Fruit fly (Drosophila melanogaster): ENCODE measurements around the gene Pink1.

Gene Pink1

DNA sequence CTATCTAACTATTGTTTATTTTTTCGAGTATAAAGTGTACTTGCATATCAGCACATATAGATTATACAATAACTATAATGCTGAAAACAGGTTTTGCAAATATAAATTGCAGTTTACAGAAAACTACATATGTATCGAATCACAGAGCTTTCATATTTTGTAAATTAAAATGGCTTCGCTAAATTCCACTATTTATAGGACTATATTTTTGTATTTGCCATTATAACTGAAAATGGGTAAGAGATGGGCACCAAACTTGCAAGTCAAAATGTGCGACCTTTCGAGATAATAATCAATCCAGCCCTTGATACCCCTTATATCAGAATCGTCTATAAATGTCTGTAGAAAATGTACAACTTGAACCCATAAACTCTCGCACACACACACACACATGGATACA lies 19.6 kb downstream of the Pink1 start (continued):
- TF ChIP-seq Sox102F (GFP tag; optimal IDR thresholded peaks at IDR 0.05) (no peak), CG6808 (GFP tag; optimal IDR thresholded peaks at IDR 0.05) (peak; percentile 21), CG32006 (GFP tag; optimal IDR thresholded peaks at IDR 0.05) (peak; percentile 57), CG1621 (tag; optimal IDR thresholded peaks at IDR 0.05) (no peak), Eip93F (GFP tag; optimal IDR thresholded peaks at IDR 0.05) (no peak), Met (GFP tag; optimal IDR thresholded peaks at IDR 0.05) (no peak), Ets96B (tag; optimal IDR thresholded peaks at IDR 0.05) (peak; percentile 18), fd59A (GFP tag; optimal IDR thresholded peaks at IDR 0.05) (peak; percentile 35), CG7368 (GFP tag; optimal IDR thresholded peaks at IDR 0.05) (no peak), dsx (GFP tag; optimal IDR thresholded peaks at IDR 0.05; ENCODE audit: poor library complexity, severe bottlenecking) (no peak), Lpt (GFP tag; optimal IDR thresholded peaks at IDR 0.05) (no peak), Sox14 (GFP tag; optimal IDR thresholded peaks at IDR 0.05) (peak; percentile 11), pdm3 (GFP tag; optimal IDR thresholded peaks at IDR 0.05) (peak; percentile 39), acj6 (GFP tag; optimal IDR thresholded peaks at IDR 0.05) (peak; percentile 12), net (GFP tag; optimal IDR thresholded peaks at IDR 0.05) (no peak), Sox15 (GFP tag; optimal IDR thresholded peaks at IDR 0.05) (no peak), CG11902 (GFP tag; optimal IDR thresholded peaks at IDR 0.05) (no peak), CG16779 (tag; optimal IDR thresholded peaks at IDR 0.05) (no peak), Eip75B (GFP tag; optimal IDR thresholded peaks at IDR 0.05) (peak; percentile 12), OdsH (GFP tag; optimal IDR thresholded peaks at IDR 0.05) (peak; percentile 11), Eip78C (GFP tag) (peak; percentile 67), CG6276 (GFP tag; optimal IDR thresholded peaks at IDR 0.05) (peak; percentile 6), Hr38 (GFP tag; optimal IDR thresholded peaks at IDR 0.05) (no peak), CG10631 (GFP tag; optimal IDR thresholded peaks at IDR 0.05) (peak; percentile 23), vri (GFP tag; optimal IDR thresholded peaks at IDR 0.05) (no peak)

DNA sequence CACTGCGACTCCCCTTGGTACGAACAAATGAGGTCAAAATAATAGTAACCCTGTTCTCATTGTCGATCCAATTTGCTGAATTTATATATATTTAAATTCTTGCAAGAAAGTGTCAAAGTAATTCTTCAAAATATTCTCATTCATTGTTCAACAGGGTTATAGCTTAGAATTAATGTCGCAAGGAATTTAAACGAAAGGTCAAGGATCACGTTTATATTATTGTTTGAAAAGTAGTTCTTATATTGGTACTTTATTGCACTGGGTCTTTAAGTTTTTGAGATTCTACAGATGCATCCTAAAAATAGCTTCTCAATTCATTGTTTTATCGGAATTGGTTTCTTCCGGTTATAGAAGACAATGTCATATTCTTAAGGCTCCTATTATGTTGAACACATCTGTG lies 20.4 kb downstream of the Pink1 start:
- TF ChIP-seq Eip75B (GFP tag; optimal IDR thresholded peaks at IDR 0.05) (peak; percentile 18), CG4318 (GFP tag; optimal IDR thresholded peaks at IDR 0.05) (peak; percentile 13), CG11294 (GFP tag; IDR thresholded peaks at IDR 0.05) (no peak), esn (GFP tag; optimal IDR thresholded peaks at IDR 0.05) (peak; percentile 13), Ets96B (tag; optimal IDR thresholded peaks at IDR 0.05) (peak; percentile 37), Sox14 (GFP tag; optimal IDR thresholded peaks at IDR 0.05) (peak; percentile 26), achi (GFP tag; optimal IDR thresholded peaks at IDR 0.05) (peak; percentile 16), Lpt (GFP tag; optimal IDR thresholded peaks at IDR 0.05) (no peak), CG3032 (tag; optimal IDR thresholded peaks at IDR 0.05) (peak; percentile 18), OdsH (GFP tag; optimal IDR thresholded peaks at IDR 0.05) (peak; percentile 19), vri (GFP tag; optimal IDR thresholded peaks at IDR 0.05) (no peak), fd59A (GFP tag; optimal IDR thresholded peaks at IDR 0.05) (peak; percentile 47), acj6 (GFP tag; optimal IDR thresholded peaks at IDR 0.05) (peak; percentile 30), pdm3 (GFP tag; optimal IDR thresholded peaks at IDR 0.05) (peak; percentile 20), Eip93F (GFP tag; optimal IDR thresholded peaks at IDR 0.05) (no peak), Eip78C (GFP tag) (peak; percentile 70), net (GFP tag; optimal IDR thresholded peaks at IDR 0.05) (peak; percentile 12), CG32006 (GFP tag; optimal IDR thresholded peaks at IDR 0.05) (peak; percentile 57), CG10631 (GFP tag; optimal IDR thresholded peaks at IDR 0.05) (peak; percentile 48), ss (GFP tag; optimal IDR thresholded peaks at IDR 0.05) (peak; percentile 26 to 55), cyc (GFP tag; optimal IDR thresholded peaks at IDR 0.05) (no peak), spab (GFP tag; optimal IDR thresholded peaks at IDR 0.05) (peak; percentile 37), svp (GFP tag) (peak; percentile 28), topi (GFP tag; optimal IDR thresholded peaks at IDR 0.05) (no peak), CG11902 (GFP tag; optimal IDR thresholded peaks at IDR 0.05) (no peak), CG10669 (GFP tag; optimal IDR thresholded peaks at IDR 0.05) (peak; percentile 29), CG6808 (GFP tag; optimal IDR thresholded peaks at IDR 0.05) (peak; percentile 52), salr (GFP tag; optimal IDR thresholded peaks at IDR 0.05) (peak in 1 of 2 experiments; percentile 34)

Data from whole organism, prepupa.